Fruit fly (Drosophila melanogaster): ENCODE results near the gene Drice.

Drice gene

dm6 chr3R:29783210-29783609 lies 16.2 kb upstream of the Drice start:
- TF ChIP-seq fd96Ca (GFP tag; IDR thresholded peaks at IDR 0.05) (no peak), CG8301 (tag; optimal IDR thresholded peaks at IDR 0.05) (no peak), Pif1B (GFP tag; optimal IDR thresholded peaks at IDR 0.05) (no peak), EcR (GFP tag; optimal IDR thresholded peaks at IDR 0.05) (no peak), CG34367 (tag; optimal IDR thresholded peaks at IDR 0.05) (no peak)

dm6 chr3R:29785242-29785641 lies 14.2 kb upstream of the Drice start:
- TF ChIP-seq D1 (tag; optimal IDR thresholded peaks at IDR 0.05): no peak
- no peak for TF ChIP-seq CG12605 (GFP tag; IDR thresholded peaks at IDR 0.05)
- TF ChIP-seq CG8301 (tag; optimal IDR thresholded peaks at IDR 0.05): no peak
- no peak for TF ChIP-seq CG9948 (tag; optimal IDR thresholded peaks at IDR 0.05)
- no peak for TF ChIP-seq rn (GFP tag; IDR thresholded peaks at IDR 0.05)
- TF ChIP-seq CG32121 (GFP tag; IDR thresholded peaks at IDR 0.05): no peak
- TF ChIP-seq CG17806 (tag; optimal IDR thresholded peaks at IDR 0.05): no peak
- TF ChIP-seq Snoo (tag; optimal IDR thresholded peaks at IDR 0.05): no peak
- no peak for TF ChIP-seq CG15710 (tag; optimal IDR thresholded peaks at IDR 0.05)
- no peak for TF ChIP-seq Ets98B (GFP tag; IDR thresholded peaks at IDR 0.05)
- TF ChIP-seq CG34367 (tag; optimal IDR thresholded peaks at IDR 0.05): no peak

- no peak for TF ChIP-seq gl (tag; optimal IDR thresholded peaks at IDR 0.05)
- no peak for TF ChIP-seq CG13204 (GFP tag; optimal IDR thresholded peaks at IDR 0.05)
- no peak; the same call in 1 of the 2 replicates for TF ChIP-seq CG12605 (GFP tag; IDR thresholded peaks at IDR 0.05)
- TF ChIP-seq CG10348 (GFP tag; IDR thresholded peaks at IDR 0.05): no peak
- TF ChIP-seq EcR (GFP tag; optimal IDR thresholded peaks at IDR 0.05): no peak
- no peak for TF ChIP-seq D1 (tag; optimal IDR thresholded peaks at IDR 0.05)
- peak; percentile 59; the same call in 1 of the 2 replicates for TF ChIP-seq CG32121 (GFP tag; IDR thresholded peaks at IDR 0.05)
- TF ChIP-seq CG8301 (tag; optimal IDR thresholded peaks at IDR 0.05): peak; percentile 53
- TF ChIP-seq CG8159 (tag; optimal IDR thresholded peaks at IDR 0.05): peak; percentile 71
- peak; percentile 74 for TF ChIP-seq fd96Ca (GFP tag; IDR thresholded peaks at IDR 0.05)
- TF ChIP-seq CG9948 (tag; optimal IDR thresholded peaks at IDR 0.05): peak; percentile 49
- TF ChIP-seq rn (GFP tag; IDR thresholded peaks at IDR 0.05): 0 out of 2 replicates have a peak, but pooled peaks have one; percentile 28
- 0 out of 2 replicates have a peak, but pooled peaks have one; percentile 22 for TF ChIP-seq Ets98B (GFP tag; IDR thresholded peaks at IDR 0.05)
- TF ChIP-seq Pif1B (GFP tag; optimal IDR thresholded peaks at IDR 0.05): peak; percentile 77
- no peak for TF ChIP-seq CG34367 (tag; optimal IDR thresholded peaks at IDR 0.05)
- peak; percentile 75 for TF ChIP-seq CG4496 (GFP tag; IDR thresholded peaks at IDR 0.05)
- no peak for TF ChIP-seq CG14655 (GFP tag; optimal IDR thresholded peaks at IDR 0.05)
- TF ChIP-seq CG17806 (tag; optimal IDR thresholded peaks at IDR 0.05): peak; percentile 63
- TF ChIP-seq Snoo (tag; optimal IDR thresholded peaks at IDR 0.05): peak; percentile 90
- TF ChIP-seq CG15710 (tag; optimal IDR thresholded peaks at IDR 0.05): no peak
- peak; percentile 87 for TF ChIP-seq Pif1A (GFP tag; optimal IDR thresholded peaks at IDR 0.05)
Measured at dm6 chr3R:29786016-29786996, 13.2 kb upstream of the Drice start.

dm6 chr3R:29787891-29788549 lies 11.4 kb upstream of the Drice start:
- no peak for TF ChIP-seq CG17806 (tag; optimal IDR thresholded peaks at IDR 0.05)
- TF ChIP-seq CG34367 (tag; optimal IDR thresholded peaks at IDR 0.05): no peak
- peak; percentile 6 for TF ChIP-seq Snoo (tag; optimal IDR thresholded peaks at IDR 0.05)
- TF ChIP-seq CG8301 (tag; optimal IDR thresholded peaks at IDR 0.05): no peak
- no peak for TF ChIP-seq fd96Ca (GFP tag; IDR thresholded peaks at IDR 0.05)
- no peak for TF ChIP-seq gl (tag; optimal IDR thresholded peaks at IDR 0.05)
- TF ChIP-seq CG8159 (tag; optimal IDR thresholded peaks at IDR 0.05): no peak

- TF ChIP-seq Snoo (tag; optimal IDR thresholded peaks at IDR 0.05): no peak
- TF ChIP-seq CG17806 (tag; optimal IDR thresholded peaks at IDR 0.05): no peak
- no peak for TF ChIP-seq fd96Ca (GFP tag; IDR thresholded peaks at IDR 0.05)
- no peak for TF ChIP-seq CG8301 (tag; optimal IDR thresholded peaks at IDR 0.05)
- no peak for TF ChIP-seq CG9948 (tag; optimal IDR thresholded peaks at IDR 0.05)
- TF ChIP-seq CG34367 (tag; optimal IDR thresholded peaks at IDR 0.05): no peak
- TF ChIP-seq CG14655 (GFP tag; optimal IDR thresholded peaks at IDR 0.05): no peak
- no peak for TF ChIP-seq CG15710 (tag; optimal IDR thresholded peaks at IDR 0.05)
- no peak for TF ChIP-seq rn (GFP tag; IDR thresholded peaks at IDR 0.05)
- TF ChIP-seq CG12605 (GFP tag; IDR thresholded peaks at IDR 0.05): no peak
- no peak for TF ChIP-seq Pif1B (GFP tag; optimal IDR thresholded peaks at IDR 0.05)
- TF ChIP-seq CG13204 (GFP tag; optimal IDR thresholded peaks at IDR 0.05): no peak
- no peak for TF ChIP-seq CG8159 (tag; optimal IDR thresholded peaks at IDR 0.05)
- no peak for TF ChIP-seq Pif1A (GFP tag; optimal IDR thresholded peaks at IDR 0.05)
- TF ChIP-seq CG4496 (GFP tag; IDR thresholded peaks at IDR 0.05): no peak
- no peak for TF ChIP-seq CG32121 (GFP tag; IDR thresholded peaks at IDR 0.05)
- no peak for TF ChIP-seq gl (tag; optimal IDR thresholded peaks at IDR 0.05)
- no peak for TF ChIP-seq Ets98B (GFP tag; IDR thresholded peaks at IDR 0.05)
- no peak for TF ChIP-seq CG10348 (GFP tag; IDR thresholded peaks at IDR 0.05)
Measured at dm6 chr3R:29790183-29790582, 9.3 kb upstream of the Drice start.

Data from whole organism, pupa.